Worm (Caenorhabditis elegans) whole organism, L2 larva: Measurements from ENCODE around the gene srw-98.

ENCODE experiments used
- C34F6.9 ChIP-seq: fragments of 150-350 bp; optimal IDR thresholded peaks from 2 replicates; lab custom pipeline; 2014; ENCODE audit warnings: missing biosample characterization, missing genetic modification characterization
- F13H6.1 ChIP-seq: sonication (generic microtip); optimal IDR thresholded peaks from 2 replicates; lab custom pipeline; 2016; ENCODE audit warnings: missing genetic modification characterization, missing compliant biosample characterization
- Y55F3AM.14 ChIP-seq: fragments of 200-800 bp; sonication (Bioruptor generic); optimal IDR thresholded peaks from 2 replicates; lab custom pipeline; 2018; ENCODE audit warnings: mild to moderate bottlenecking, missing genetic modification characterization, missing compliant biosample characterization
- ZK546.5 ChIP-seq: sonication (generic microtip); optimal IDR thresholded peaks from 2 replicates; lab custom pipeline; 2017; ENCODE audit warnings: missing biosample characterization, missing genetic modification characterization
- alr-1 ChIP-seq: fragments of 150-350 bp; optimal IDR thresholded peaks from 2 replicates; lab custom pipeline; 2014; ENCODE audit warnings: missing biosample characterization, missing genetic modification characterization
- aly-2 ChIP-seq: fragments of 150-350 bp; optimal IDR thresholded peaks from 2 replicates; lab custom pipeline; 2014; ENCODE audit warnings: missing biosample characterization, missing genetic modification characterization
- blmp-1 ChIP-seq: sonication (generic microtip); optimal IDR thresholded peaks from 2 replicates; lab custom pipeline; 2017; ENCODE audit warnings: missing genetic modification characterization, mild to moderate bottlenecking, missing compliant biosample characterization, antibody characterized with exemption, moderate library complexity; ENCODE audit not compliant: insufficient read depth
- ceh-16 ChIP-seq: fragments of 150-350 bp; optimal IDR thresholded peaks from 2 replicates; lab custom pipeline; 2014; ENCODE audit warnings: missing biosample characterization, missing genetic modification characterization
- ceh-82 ChIP-seq: fragments of 150-350 bp; optimal IDR thresholded peaks from 2 replicates; lab custom pipeline; 2014; ENCODE audit warnings: missing biosample characterization, missing genetic modification characterization
- crh-2 ChIP-seq: sonication (generic microtip); optimal IDR thresholded peaks from 2 replicates; lab custom pipeline; 2017; ENCODE audit warnings: missing biosample characterization, missing genetic modification characterization
- dmd-4 ChIP-seq: sonication (generic microtip); optimal IDR thresholded peaks from 2 replicates; lab custom pipeline; 2017; ENCODE audit warnings: missing biosample characterization, missing genetic modification characterization
- elt-3 ChIP-seq: sonication (generic microtip); optimal IDR thresholded peaks from 2 replicates; lab custom pipeline; 2017; ENCODE audit warnings: missing biosample characterization, missing genetic modification characterization
- gmeb-1 ChIP-seq: fragments of 150-350 bp; optimal IDR thresholded peaks from 2 replicates; lab custom pipeline; 2014; ENCODE audit warnings: missing biosample characterization, missing genetic modification characterization
- lin-11 ChIP-seq: fragments of 150-350 bp; sonication (generic microtip); optimal IDR thresholded peaks from 2 replicates; lab custom pipeline; 2014; ENCODE audit warnings: missing biosample characterization, missing genetic modification characterization, inconsistent platforms, mixed read lengths
- lin-13 ChIP-seq: fragments of 150-350 bp; optimal IDR thresholded peaks from 2 replicates; lab custom pipeline; 2014; ENCODE audit warnings: missing biosample characterization, missing genetic modification reagents, missing genetic modification characterization
- mab-5 ChIP-seq: fragments of 150-350 bp; optimal IDR thresholded peaks from 2 replicates; lab custom pipeline; 2014; ENCODE audit warnings: missing biosample characterization, missing genetic modification characterization
- mbf-1 ChIP-seq: sonication (generic microtip); optimal IDR thresholded peaks from 2 replicates; lab custom pipeline; 2017; ENCODE audit warnings: missing biosample characterization, missing genetic modification characterization
- mdl-1 ChIP-seq, 2 experiments: fragments of 150-350 bp in 1 of 2; sonication (generic microtip) in 1 of 2; optimal IDR thresholded peaks; 2 replicates each; lab custom pipeline; 2017; ENCODE audit warnings: missing biosample characterization in 2 of 2, missing genetic modification characterization in 2 of 2
- nhr-10 ChIP-seq: sonication (generic microtip); optimal IDR thresholded peaks from 2 replicates; lab custom pipeline; 2017; ENCODE audit warnings: missing biosample characterization, missing genetic modification characterization
- nhr-11 ChIP-seq: fragments of 150-350 bp; optimal IDR thresholded peaks from 2 replicates; lab custom pipeline; 2014; ENCODE audit warnings: missing biosample characterization, missing genetic modification characterization
- nhr-21 ChIP-seq: fragments of 150-350 bp; optimal IDR thresholded peaks from 2 replicates; lab custom pipeline; 2014; ENCODE audit warnings: missing biosample characterization, missing genetic modification characterization
- nhr-23 ChIP-seq: fragments of 150-350 bp; optimal IDR thresholded peaks from 2 replicates; lab custom pipeline; 2014; ENCODE audit warnings: missing biosample characterization, missing genetic modification reagents, missing genetic modification characterization
- nhr-25 ChIP-seq: fragments of 150-350 bp; sonication (generic microtip); optimal IDR thresholded peaks from 3 replicates; lab custom pipeline; 2014; ENCODE audit warnings: missing biosample characterization, missing genetic modification characterization
- peb-1 ChIP-seq: fragments of 150-350 bp; optimal IDR thresholded peaks from 2 replicates; lab custom pipeline; 2014; ENCODE audit warnings: missing biosample characterization, missing genetic modification characterization
- sma-3 ChIP-seq: sonication (generic microtip); optimal IDR thresholded peaks from 2 replicates; lab custom pipeline; 2016; ENCODE audit warnings: missing genetic modification reagents, missing genetic modification characterization, missing compliant biosample characterization
- unc-39 ChIP-seq: fragments of 150-350 bp; optimal IDR thresholded peaks from 2 replicates; lab custom pipeline; 2014; ENCODE audit warnings: missing biosample characterization, missing genetic modification characterization
- unc-55 ChIP-seq: fragments of 150-350 bp; sonication (generic microtip); optimal IDR thresholded peaks from 3 replicates; lab custom pipeline; 2014; ENCODE audit warnings: missing biosample characterization, missing genetic modification reagents, missing genetic modification characterization
- unc-62 ChIP-seq: fragments of 150-350 bp; optimal IDR thresholded peaks from 2 replicates; lab custom pipeline; 2014; ENCODE audit warnings: missing biosample characterization, missing genetic modification reagents, missing genetic modification characterization
- zag-1 ChIP-seq: fragments of 150-350 bp; optimal IDR thresholded peaks from 2 replicates; lab custom pipeline; 2014; ENCODE audit warnings: missing biosample characterization, missing genetic modification characterization
- ztf-1 ChIP-seq: fragments of 200-800 bp; sonication (Bioruptor generic); conservative IDR thresholded peaks from 2 replicates; pipeline ENCODE4 v1.3.6; 2022; ENCODE audit warnings: missing genetic modification characterization, missing compliant biosample characterization
- ztf-11 ChIP-seq: sonication (generic microtip); optimal IDR thresholded peaks from 2 replicates; lab custom pipeline; 2017; ENCODE audit warnings: missing biosample characterization, missing genetic modification characterization
- ztf-4 ChIP-seq: fragments of 150-350 bp; optimal IDR thresholded peaks from 2 replicates; lab custom pipeline; 2014; ENCODE audit warnings: missing biosample characterization, missing genetic modification characterization

The srw-98 gene

ce11 chrV:1642199-1642598, 35.9 kb downstream of the srw-98 start, which contains the start of gene Y46H3D.1:
Gene Y46H3D.1, plus strand, starts transcription at chrV:1642499.
- TF ChIP-seq elt-3 (tag; lab: Kevin White, UChicago) (no peak), Y55F3AM.14 (GFP tag; lab: Kevin White, UChicago) (no peak), zag-1 (no peak), mbf-1 (no peak), mdl-1 (tag; optimal IDR thresholded peaks at IDR 0.05; lab: Kevin White, UChicago) (no peak), ZK546.5 (tag; lab: Kevin White, UChicago) (no peak), ztf-4 (tag; lab: Kevin White, UChicago) (no peak), gmeb-1 (tag; lab: Kevin White, UChicago) (no peak), F13H6.1 (tag; lab: Kevin White, UChicago) (no peak), ceh-82 (tag; lab: Kevin White, UChicago) (no peak), sma-3 (GFP tag; lab: Kevin White, UChicago) (no peak), blmp-1 (tag; lab: Kevin White, UChicago) (no peak), unc-55 (GFP tag; lab: Kevin White, UChicago) (no peak), unc-62 (no peak), ceh-16 (no peak), nhr-23 (tag; lab: Kevin White, UChicago) (no peak), nhr-11 (tag; lab: Kevin White, UChicago) (no peak), alr-1 (tag; lab: Kevin White, UChicago) (no peak)

DNA sequence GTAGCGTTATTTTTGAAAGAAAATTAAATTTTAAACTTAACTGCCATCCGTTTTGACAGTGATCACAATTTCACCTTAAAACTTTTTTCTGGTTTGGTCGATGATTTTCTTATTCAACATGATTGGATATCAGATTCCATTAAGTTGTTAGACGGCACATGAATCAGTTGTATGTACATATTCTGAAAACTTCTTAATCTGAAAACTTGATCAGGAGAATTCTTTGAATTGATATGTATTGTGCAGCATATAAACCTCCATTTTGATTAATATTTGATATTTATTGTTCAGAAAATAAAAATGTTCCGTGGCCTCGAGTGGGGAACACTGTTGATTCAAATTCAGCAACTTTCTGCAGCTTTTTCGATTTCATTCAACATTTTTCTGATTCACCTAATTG, 38.1 kb downstream of the srw-98 start, which contains the start of gene str-221:
Gene str-221, plus strand, starts transcription at position 301 of the 400 bp plus-strand sequence.
- no peak for TF ChIP-seq ceh-16
- no peak for TF ChIP-seq nhr-11 (tag; lab: Kevin White, UChicago)
- no peak for TF ChIP-seq peb-1 (tag; lab: Kevin White, UChicago)
- no peak for TF ChIP-seq ztf-11 (tag; lab: Kevin White, UChicago)
- TF ChIP-seq ztf-1 (GFP tag; lab: Robert Waterston, UW), result no peak
- TF ChIP-seq zag-1, result no peak
- TF ChIP-seq mdl-1 (tag; optimal IDR thresholded peaks at IDR 0.05; lab: Kevin White, UChicago), result no peak
- TF ChIP-seq nhr-10 (tag; lab: Kevin White, UChicago), result no peak
- TF ChIP-seq mbf-1, result no peak
- no peak for TF ChIP-seq C34F6.9 (tag; lab: Kevin White, UChicago)
- no peak for TF ChIP-seq aly-2 (tag; lab: Kevin White, UChicago)
- TF ChIP-seq blmp-1 (tag; lab: Kevin White, UChicago), result no peak
- no peak for TF ChIP-seq lin-11 (tag; lab: Kevin White, UChicago)
- TF ChIP-seq lin-13 (GFP tag; lab: Kevin White, UChicago), result no peak

DNA sequence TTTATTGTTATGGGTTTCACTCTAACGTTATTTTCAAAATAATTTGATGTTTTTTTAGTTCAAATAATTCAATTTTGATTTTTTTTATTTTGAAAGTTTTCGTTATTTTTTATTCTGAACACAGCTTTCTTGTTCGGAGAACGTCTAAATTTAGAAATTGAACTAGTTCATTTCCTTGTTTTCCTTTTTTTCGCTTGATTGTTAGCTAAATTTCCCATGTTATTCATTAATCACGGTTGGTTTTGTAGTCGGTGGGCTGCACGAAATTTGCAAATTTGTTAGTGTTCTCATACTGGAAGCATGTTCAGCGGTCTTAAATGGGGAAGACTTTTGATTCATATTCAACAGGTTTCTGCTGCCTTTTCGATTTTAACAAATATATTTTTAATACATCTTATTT, 42.3 kb downstream of the srw-98 start, which contains the start of gene str-222:
Gene str-222, plus strand, starts transcription at position 301 of the 400 bp plus-strand sequence.
- TF ChIP-seq Y55F3AM.14 (GFP tag; lab: Kevin White, UChicago) (no peak), aly-2 (tag; lab: Kevin White, UChicago) (no peak), sma-3 (GFP tag; lab: Kevin White, UChicago) (no peak), mab-5 (tag; lab: Kevin White, UChicago) (no peak), mbf-1 (no peak), C34F6.9 (tag; lab: Kevin White, UChicago) (no peak), unc-39 (tag; lab: Kevin White, UChicago) (no peak), gmeb-1 (tag; lab: Kevin White, UChicago) (no peak), crh-2 (tag; lab: Kevin White, UChicago) (no peak), nhr-21 (no peak), mdl-1 (tag; optimal IDR thresholded peaks at IDR 0.05; lab: Kevin White, UChicago) (no peak), dmd-4 (tag; lab: Kevin White, UChicago) (no peak), nhr-23 (tag; lab: Kevin White, UChicago) (no peak), blmp-1 (tag; lab: Kevin White, UChicago) (no peak), nhr-25 (tag; lab: Kevin White, UChicago) (no peak), elt-3 (tag; lab: Kevin White, UChicago) (no peak), peb-1 (tag; lab: Kevin White, UChicago) (no peak), unc-62 (no peak), ceh-82 (tag; lab: Kevin White, UChicago) (no peak), lin-13 (GFP tag; lab: Kevin White, UChicago) (no peak)
- TF ChIP-seq, all 48 proteins: peak for 0

ce11 chrV:1631717-1632116, 46.4 kb downstream of the srw-98 start, which contains the start of gene irld-17:
Gene irld-17, plus strand, starts transcription at chrV:1632017.
- TF ChIP-seq gmeb-1 (tag; lab: Kevin White, UChicago) (no peak), aly-2 (tag; lab: Kevin White, UChicago) (no peak), elt-3 (tag; lab: Kevin White, UChicago) (no peak), unc-39 (tag; lab: Kevin White, UChicago) (no peak)
